Worm (Caenorhabditis elegans): ENCODE results near the gene E02A10.3.

Gene E02A10.3

DNA sequence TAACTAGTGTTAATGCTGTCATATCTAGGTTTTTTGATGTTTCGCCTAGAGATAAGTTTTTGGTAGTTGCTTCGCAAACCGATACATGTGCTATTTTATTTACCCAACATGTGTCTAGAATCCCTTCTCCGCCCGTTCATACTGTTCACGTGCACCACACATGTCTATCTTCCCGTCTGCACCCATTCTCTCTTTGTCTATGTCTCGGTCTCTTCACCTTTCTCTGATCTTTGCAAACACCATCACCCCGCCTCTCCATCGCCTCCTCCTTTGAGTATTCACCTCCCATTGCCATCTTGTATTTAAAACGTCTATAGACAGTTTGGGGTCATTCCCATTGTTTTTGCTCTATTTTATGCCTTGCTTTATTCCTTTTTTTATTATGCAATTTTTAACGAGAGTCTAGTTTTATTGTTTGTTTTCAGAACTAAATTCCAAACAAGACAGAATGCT, 57.9 kb downstream of the E02A10.3 start, which contains the start of gene F56H9.2 (continued):
- no peak for TF ChIP-seq fkh-10 (GFP tag; optimal IDR thresholded peaks at IDR 0.05)
- no peak for TF ChIP-seq hlh-17 (GFP tag; optimal IDR thresholded peaks at IDR 0.05; ENCODE audit: borderline replicate concordance)
- TF ChIP-seq F16B12.6 (tag; optimal IDR thresholded peaks at IDR 0.05) = no peak
- peak; percentile 95 for TF ChIP-seq nhr-71 (tag; optimal IDR thresholded peaks at IDR 0.05)
- TF ChIP-seq aha-1 (tag; optimal IDR thresholded peaks at IDR 0.05) = no peak
- TF ChIP-seq xbp-1 (tag; optimal IDR thresholded peaks at IDR 0.05) = peak; percentile 61
- TF ChIP-seq irx-1 (tag; optimal IDR thresholded peaks at IDR 0.05) = peak; percentile 59
- 0 out of 2 replicates have a peak, but pooled peaks have one; percentile 2 for TF ChIP-seq isw-1 (GFP tag; IDR thresholded peaks at IDR 0.05)
- peak; percentile 65 for TF ChIP-seq skn-1 (tag; optimal IDR thresholded peaks at IDR 0.05)
- peak; percentile 69 for TF ChIP-seq grh-1 (GFP tag; IDR thresholded peaks at IDR 0.05)
- TF ChIP-seq lsy-2 (tag; optimal IDR thresholded peaks at IDR 0.05) = peak; percentile 53 to 77
- TF ChIP-seq C16A3.4 (tag; optimal IDR thresholded peaks at IDR 0.05) = peak; percentile 41
- TF ChIP-seq ces-1 (GFP tag; optimal IDR thresholded peaks at IDR 0.05) = no peak
- peak; percentile 83 for TF ChIP-seq tbx-2 (tag; optimal IDR thresholded peaks at IDR 0.05)
- TF ChIP-seq dpl-1 (GFP tag; optimal IDR thresholded peaks at IDR 0.05) = peak; percentile 24 to 34 (median 29)
- TF ChIP-seq C04F5.9 (tag; optimal IDR thresholded peaks at IDR 0.05) = no peak
- peak; percentile 24 for TF ChIP-seq sup-37 (GFP tag; optimal IDR thresholded peaks at IDR 0.05)
- TF ChIP-seq lin-13 (GFP tag; optimal IDR thresholded peaks at IDR 0.05) = peak; percentile 8
- TF ChIP-seq elt-2 (tag; optimal IDR thresholded peaks at IDR 0.05) = peak; percentile 89
- TF ChIP-seq fkh-8 (tag; optimal IDR thresholded peaks at IDR 0.05) = no peak
